Worm (Caenorhabditis elegans) whole organism, midembryonic: ENCODE results near the gene sru-25.
"Not testable (repeated sequence)": the region's sequence is repeated elsewhere in the genome, so short reads cannot be mapped to it uniquely, and the experiment has no call there.

Experiments used
- cog-1 ChIP-seq: sonication (generic microtip); optimal IDR thresholded peaks from 2 replicates; lab custom pipeline; 2016; ENCODE audit warnings: missing genetic modification characterization, missing compliant biosample characterization
- tab-1 ChIP-seq: fragments of 200-800 bp; sonication (Bioruptor generic); IDR thresholded peaks from 2 replicates; pipeline ENCODE4 v1.3.6; 2022; ENCODE audit warnings: missing genetic modification characterization, missing compliant biosample characterization
- ztf-29 ChIP-seq: fragments of 200-800 bp; sonication (Bioruptor generic); IDR thresholded peaks from 2 replicates; pipeline ENCODE4 v1.3.6; 2022; ENCODE audit warnings: missing genetic modification reagents, missing genetic modification characterization, missing compliant biosample characterization

ce11 chrV:706449-706848 lies 32.3 kb upstream of the sru-25 start:
- not testable (repeated sequence) for TF ChIP-seq cog-1 (tag; lab: Kevin White, UChicago); ztf-29 (GFP tag; lab: Robert Waterston, UW); tab-1 (GFP tag; lab: Robert Waterston, UW)
